Fruit fly (Drosophila melanogaster) whole organism, embryonic: ENCODE measurements around the gene Root.
A peak's percentile ranks its signal among the peaks of the same experiment; 100 is the strongest.

ENCODE experiments used
- ATbp ChIP-seq: fragments of 200-800 bp; sonication (Bioruptor generic); optimal IDR thresholded peaks from 2 replicates; lab custom pipeline; 2017; ENCODE audit warnings: missing biosample characterization, mild to moderate bottlenecking, missing genetic modification characterization, missing genetic modification reagents
- Adf1 ChIP-seq: fragments of 200-800 bp; sonication (Bioruptor generic); IDR thresholded peaks from 2 replicates; pipeline ENCODE4 v1.3.6; 2022; ENCODE audit warnings: missing biosample characterization, missing genetic modification characterization
- BtbVII ChIP-seq: fragments of 200-800 bp; sonication (Bioruptor generic); optimal IDR thresholded peaks from 3 replicates; lab custom pipeline; 2017; ENCODE audit warnings: missing biosample characterization, mild to moderate bottlenecking, missing genetic modification characterization
- CG10321 ChIP-seq: fragments of 200-800 bp; sonication (Bioruptor generic); IDR thresholded peaks from 2 replicates; pipeline ENCODE4 v1.3.6; 2022; ENCODE audit warnings: missing biosample characterization, missing genetic modification characterization
- CG10565 ChIP-seq: fragments of 200-800 bp; sonication (Bioruptor generic); optimal IDR thresholded peaks from 3 replicates; lab custom pipeline; 2016; ENCODE audit warnings: missing biosample characterization, mild to moderate bottlenecking, missing genetic modification characterization
- CG12299 ChIP-seq: fragments of 200-800 bp; sonication (Bioruptor generic); optimal IDR thresholded peaks from 2 replicates; lab custom pipeline; 2018; ENCODE audit warnings: missing biosample characterization, mild to moderate bottlenecking, missing genetic modification characterization
- CG12769 ChIP-seq: fragments of 200-800 bp; sonication (Bioruptor generic); optimal IDR thresholded peaks from 2 replicates; lab custom pipeline; 2019; ENCODE audit warnings: missing biosample characterization, mild to moderate bottlenecking, missing genetic modification characterization, moderate library complexity
- CG13287 ChIP-seq: fragments of 200-800 bp; sonication (Bioruptor generic); IDR thresholded peaks from 2 replicates; pipeline ENCODE4 v1.3.6; 2022; ENCODE audit warnings: missing biosample characterization, missing genetic modification characterization; ENCODE audit not compliant: partially characterized antibody
- CG1529 ChIP-seq: fragments of 200-800 bp; sonication (Bioruptor generic); optimal IDR thresholded peaks from 3 replicates; lab custom pipeline; 2018; ENCODE audit warnings: missing biosample characterization, missing genetic modification characterization
- CG1602 ChIP-seq: fragments of 200-800 bp; sonication (Bioruptor generic); optimal IDR thresholded peaks from 3 replicates; lab custom pipeline; 2016; ENCODE audit warnings: missing biosample characterization, missing genetic modification characterization
- CG17385 ChIP-seq: fragments of 200-800 bp; sonication (Bioruptor generic); optimal IDR thresholded peaks from 3 replicates; lab custom pipeline; 2018; ENCODE audit warnings: missing biosample characterization, mild to moderate bottlenecking, missing genetic modification characterization
- CG2129 ChIP-seq: fragments of 200-800 bp; sonication (Bioruptor generic); IDR thresholded peaks from 2 replicates; pipeline ENCODE4 v1.3.6; 2022; ENCODE audit warnings: missing biosample characterization, missing genetic modification characterization; ENCODE audit not compliant: partially characterized antibody
- CG2875 ChIP-seq: fragments of 200-800 bp; sonication (Bioruptor generic); optimal IDR thresholded peaks from 2 replicates; lab custom pipeline; 2017; ENCODE audit warnings: missing biosample characterization, mild to moderate bottlenecking, missing genetic modification characterization, missing genetic modification reagents
- CG2889 ChIP-seq: fragments of 200-800 bp; sonication (Bioruptor generic); IDR thresholded peaks from 3 replicates; pipeline ENCODE4 v1.3.6; 2022; ENCODE audit warnings: missing biosample characterization, missing genetic modification characterization
- CG3407 ChIP-seq: fragments of 200-800 bp; sonication (Bioruptor generic); optimal IDR thresholded peaks from 2 replicates; lab custom pipeline; 2018; ENCODE audit warnings: missing biosample characterization, mild to moderate bottlenecking, missing genetic modification characterization
- CG6254 ChIP-seq: fragments of 200-800 bp; sonication (Bioruptor generic); optimal IDR thresholded peaks from 3 replicates; lab custom pipeline; 2017; ENCODE audit warnings: mild to moderate bottlenecking, missing biosample characterization, missing genetic modification reagents, missing genetic modification characterization
- CG6765 ChIP-seq: fragments of 200-800 bp; sonication (Bioruptor generic); optimal IDR thresholded peaks from 3 replicates; lab custom pipeline; 2017; ENCODE audit warnings: missing biosample characterization, mild to moderate bottlenecking, missing genetic modification characterization
- CG7271 ChIP-seq: fragments of 200-800 bp; sonication (Bioruptor generic); optimal IDR thresholded peaks from 2 replicates; lab custom pipeline; 2018; ENCODE audit warnings: missing biosample characterization, mild to moderate bottlenecking, missing genetic modification characterization, moderate library complexity
- CG7786 ChIP-seq: fragments of 200-800 bp; sonication (Bioruptor generic); optimal IDR thresholded peaks from 2 replicates; lab custom pipeline; 2016; ENCODE audit warnings: missing biosample characterization, missing genetic modification characterization
- CG7928 ChIP-seq: fragments of 200-800 bp; sonication (Bioruptor generic); optimal IDR thresholded peaks from 2 replicates; lab custom pipeline; 2017; ENCODE audit warnings: missing biosample characterization, mild to moderate bottlenecking, missing genetic modification characterization
- CG8924 ChIP-seq: fragments of 200-800 bp; optimal IDR thresholded peaks from 3 replicates; lab custom pipeline; 2019; ENCODE audit warnings: missing biosample characterization, mild to moderate bottlenecking, missing genetic modification characterization, moderate library complexity
- D19A ChIP-seq: fragments of 200-800 bp; optimal IDR thresholded peaks from 3 replicates; lab custom pipeline; 2019; ENCODE audit warnings: missing biosample characterization, mild to moderate bottlenecking, missing genetic modification characterization, moderate library complexity
- Deaf1 ChIP-seq: fragments of 200-800 bp; optimal IDR thresholded peaks from 3 replicates; lab custom pipeline; 2019; ENCODE audit warnings: missing biosample characterization, mild to moderate bottlenecking, missing genetic modification characterization, moderate library complexity
- Doc2 ChIP-seq: fragments of 200-800 bp; sonication (Bioruptor generic); IDR thresholded peaks from 2 replicates; pipeline ENCODE4 v1.3.6; 2022; ENCODE audit warnings: missing biosample characterization, missing genetic modification characterization
- Ets65A ChIP-seq: fragments of 200-800 bp; sonication (Bioruptor generic); peaks from one replicate; lab custom pipeline; 2016; ENCODE audit warnings: missing biosample characterization, missing genetic modification characterization
- HLH54F ChIP-seq: fragments of 200-800 bp; sonication (Bioruptor generic); optimal IDR thresholded peaks from 3 replicates; lab custom pipeline; 2016; ENCODE audit warnings: missing biosample characterization, missing genetic modification characterization
- Hmx ChIP-seq: fragments of 200-800 bp; sonication (Bioruptor generic); optimal IDR thresholded peaks from 2 replicates; lab custom pipeline; 2016; ENCODE audit warnings: missing biosample characterization, missing genetic modification characterization
- Meics ChIP-seq: fragments of 200-800 bp; sonication (Bioruptor generic); optimal IDR thresholded peaks from 2 replicates; lab custom pipeline; 2017; ENCODE audit warnings: missing biosample characterization, mild to moderate bottlenecking, missing genetic modification characterization
- PHDP ChIP-seq: fragments of 200-800 bp; sonication (Bioruptor generic); optimal IDR thresholded peaks from 3 replicates; lab custom pipeline; 2018; ENCODE audit warnings: missing biosample characterization, mild to moderate bottlenecking, missing genetic modification characterization, moderate library complexity
- Rx ChIP-seq: fragments of 200-800 bp; sonication (Bioruptor generic); IDR thresholded peaks from 2 replicates; pipeline ENCODE4 v1.3.6; 2022; ENCODE audit warnings: missing biosample characterization, missing genetic modification characterization
- Spps ChIP-seq: fragments of 200-800 bp; sonication (Bioruptor generic); optimal IDR thresholded peaks from 2 replicates; lab custom pipeline; 2018; ENCODE audit warnings: missing biosample characterization, mild to moderate bottlenecking, missing genetic modification characterization
- Stat92E ChIP-seq, 3 experiments: fragments of >200 bp in 2 of 3; fragments of 200-800 bp in 1 of 3; sonication (Bioruptor generic) in 1 of 3; optimal IDR thresholded peaks; 2 replicates each; lab custom pipeline; 2017 to 2019; ENCODE audit warnings: missing biosample characterization in 3 of 3, missing genetic modification characterization in 3 of 3, mild to moderate bottlenecking in 1 of 3, moderate library complexity in 1 of 3
- TFAM ChIP-seq: fragments of 200-800 bp; sonication (Bioruptor generic); optimal IDR thresholded peaks from 2 replicates; lab custom pipeline; 2017; ENCODE audit warnings: missing biosample characterization, missing genetic modification characterization, inconsistent platforms
- Usf ChIP-seq: fragments of 200-800 bp; sonication (Bioruptor generic); optimal IDR thresholded peaks from 2 replicates; lab custom pipeline; 2017; ENCODE audit warnings: missing genotype, missing biosample characterization, missing genetic modification characterization
- ase ChIP-seq: fragments of 200-800 bp; sonication (Bioruptor generic); IDR thresholded peaks from 3 replicates; pipeline ENCODE4 v1.3.6; 2022; ENCODE audit warnings: missing biosample characterization, missing genetic modification characterization
- ato ChIP-seq: fragments of 200-800 bp; sonication (Bioruptor generic); IDR thresholded peaks from 2 replicates; pipeline ENCODE4 v1.3.6; 2022; ENCODE audit warnings: missing biosample characterization, missing genetic modification characterization; ENCODE audit not compliant: partially characterized antibody
- az2 ChIP-seq: fragments of 200-800 bp; sonication (Bioruptor generic); optimal IDR thresholded peaks from 3 replicates; lab custom pipeline; 2016; ENCODE audit warnings: missing biosample characterization, missing genetic modification characterization
- bigmax ChIP-seq: fragments of 200-800 bp; sonication (Bioruptor generic); optimal IDR thresholded peaks from 2 replicates; lab custom pipeline; 2018; ENCODE audit warnings: missing biosample characterization, mild to moderate bottlenecking, missing genetic modification characterization
- fu2 ChIP-seq: fragments of 200-800 bp; sonication (Bioruptor generic); optimal IDR thresholded peaks from 2 replicates; lab custom pipeline; 2016; ENCODE audit warnings: missing biosample characterization, missing genetic modification characterization
- gce ChIP-seq: fragments of 200-800 bp; sonication (Bioruptor generic); IDR thresholded peaks from 3 replicates; pipeline ENCODE4 v1.3.6; 2022; ENCODE audit warnings: missing biosample characterization, missing genetic modification characterization
- inv ChIP-seq: fragments of 200-800 bp; sonication (Bioruptor generic); IDR thresholded peaks from 2 replicates; pipeline ENCODE4 v1.3.6; 2022; ENCODE audit warnings: missing biosample characterization, missing genetic modification characterization; ENCODE audit not compliant: partially characterized antibody
- kni ChIP-seq: fragments of 200-800 bp; sonication (Bioruptor generic); optimal IDR thresholded peaks from 3 replicates; lab custom pipeline; 2017; ENCODE audit warnings: mild to moderate bottlenecking, missing biosample characterization, missing genetic modification reagents, missing genetic modification characterization
- luna ChIP-seq: fragments of 200-800 bp; sonication (Bioruptor generic); optimal IDR thresholded peaks from 2 replicates; lab custom pipeline; 2016; ENCODE audit warnings: missing biosample characterization, missing genetic modification characterization
- pan ChIP-seq, 4 experiments: fragments of >200 bp in 3 of 4; fragments of 200-800 bp in 1 of 4; sonication (Bioruptor generic) in 1 of 4; optimal IDR thresholded peaks in 3 of 4; IDR thresholded peaks in 1 of 4; 2 replicates each; pipeline versions ENCODE4 v1.3.6 to Lab custom; 2017 to 2022; ENCODE audit warnings: missing biosample characterization in 2 of 4, missing genetic modification characterization in 2 of 4, mixed read lengths in 1 of 4
- pita ChIP-seq: fragments of 200-800 bp; sonication (Bioruptor generic); optimal IDR thresholded peaks from 2 replicates; lab custom pipeline; 2017; ENCODE audit warnings: missing biosample characterization, mild to moderate bottlenecking, missing genetic modification characterization
- slbo ChIP-seq: fragments of 200-800 bp; sonication (Bioruptor generic); IDR thresholded peaks from 2 replicates; pipeline ENCODE4 v1.3.6; 2022; ENCODE audit warnings: missing biosample characterization, missing genetic modification characterization
- trh ChIP-seq: fragments of 200-800 bp; sonication (Bioruptor generic); optimal IDR thresholded peaks from 2 replicates; lab custom pipeline; 2016; ENCODE audit warnings: missing biosample characterization, missing genetic modification characterization
- twi ChIP-seq: fragments of 200-800 bp; optimal IDR thresholded peaks from 2 replicates; lab custom pipeline; 2019; ENCODE audit warnings: missing biosample characterization, mild to moderate bottlenecking, missing genetic modification characterization, moderate library complexity
- unc-4 ChIP-seq: fragments of 200-800 bp; sonication (Bioruptor generic); IDR thresholded peaks from 2 replicates; pipeline ENCODE4 v1.3.6; 2022; ENCODE audit warnings: missing biosample characterization, missing genetic modification characterization; ENCODE audit not compliant: partially characterized antibody

The Root gene

dm6 chr3R:24163556-24164022 is 50.5 kb downstream of the Root start, which contains the start of gene Apc2 (continued):
- TF ChIP-seq Meics = peak; percentile 63
- no peak for TF ChIP-seq CG2875 (GFP tag; lab: Kevin White, UChicago)
- TF ChIP-seq CG17385 (GFP tag; lab: Kevin White, UChicago) = peak; percentile 54
- TF ChIP-seq az2 (GFP tag; lab: Kevin White, UChicago) = peak; percentile 72
- TF ChIP-seq PHDP = peak; percentile 53
- peak; percentile 82 for TF ChIP-seq slbo (GFP tag; lab: Robert Waterston, UW)
- no peak for TF ChIP-seq Hmx
- no peak for TF ChIP-seq Doc2 (GFP tag; lab: Robert Waterston, UW)
- no peak for TF ChIP-seq kni (GFP tag; lab: Kevin White, UChicago)
- TF ChIP-seq CG1602 (GFP tag; lab: Kevin White, UChicago) = peak; percentile 60
- no peak for TF ChIP-seq CG3407 (GFP tag; lab: Kevin White, UChicago)
- no peak for TF ChIP-seq CG7271
- no peak for TF ChIP-seq ato
- TF ChIP-seq pan (optimal IDR thresholded peaks at IDR 0.05; lab: Kevin White, UChicago) = no peak
- peak in 1 of 2 experiments; percentile 70 for TF ChIP-seq pan (GFP tag; optimal IDR thresholded peaks at IDR 0.05 in 1 of 2, IDR thresholded peaks at IDR 0.05 in 1 of 2)
- TF ChIP-seq twi (tag; lab: Kevin White, UChicago) = peak; percentile 40
- peak; percentile 58 for TF ChIP-seq Rx (GFP tag; lab: Robert Waterston, UW)
- peak; percentile 16 for TF ChIP-seq CG12299
- TF ChIP-seq CG10321 (GFP tag; lab: Robert Waterston, UW) = 0 out of 2 replicates have a peak, but pooled peaks have one; percentile 21
- TF ChIP-seq CG7928 (GFP tag; lab: Kevin White, UChicago) = no peak
- TF ChIP-seq Deaf1 = no peak
- TF ChIP-seq trh = no peak
- TF ChIP-seq gce (GFP tag; lab: Robert Waterston, UW) = 0 out of 3 replicates have a peak, but pooled peaks have one; percentile 8
- TF ChIP-seq CG1529 (GFP tag; lab: Kevin White, UChicago) = no peak
- TF ChIP-seq CG7786 (GFP tag; lab: Kevin White, UChicago) = no peak
- peak; percentile 23 for TF ChIP-seq Spps (tag; lab: Kevin White, UChicago)
- no peak for TF ChIP-seq CG6254 (GFP tag; lab: Kevin White, UChicago)
- TF ChIP-seq CG8924 = peak; percentile 65
- no peak for TF ChIP-seq pita (GFP tag; lab: Kevin White, UChicago)
- TF ChIP-seq Adf1 = no peak
- no peak for TF ChIP-seq TFAM (GFP tag; lab: Kevin White, UChicago)
- peak in 1 of 3 experiments; percentile 24 for TF ChIP-seq Stat92E (GFP tag; optimal IDR thresholded peaks at IDR 0.05; lab: Kevin White, UChicago)
- TF ChIP-seq CG2129 (GFP tag; lab: Robert Waterston, UW) = peak; percentile 40; the same call in 1 of the 2 replicates
- peak; percentile 65 for TF ChIP-seq D19A
- peak; percentile 36 for TF ChIP-seq HLH54F (GFP tag; lab: Kevin White, UChicago)
- TF ChIP-seq fu2 = no peak
- no peak for TF ChIP-seq Usf (GFP tag; lab: Kevin White, UChicago)
- no peak for TF ChIP-seq inv (GFP tag; lab: Robert Waterston, UW)
- TF ChIP-seq ATbp = no peak
- peak; percentile 35; the same call in 2 of the 3 replicates for TF ChIP-seq ase
- TF ChIP-seq Ets65A (GFP tag; lab: Kevin White, UChicago) = peak; percentile 79
- TF ChIP-seq unc-4 = peak; percentile 71; the same call in 1 of the 2 replicates
- TF ChIP-seq CG13287 (GFP tag; lab: Robert Waterston, UW) = peak; percentile 75
- 0 out of 3 replicates have a peak, but pooled peaks have one; percentile 11 for TF ChIP-seq CG2889
- TF ChIP-seq CG10565 (GFP tag; lab: Kevin White, UChicago) = no peak
- TF ChIP-seq bigmax = no peak
- TF ChIP-seq BtbVII (GFP tag; lab: Kevin White, UChicago) = no peak
- no peak for TF ChIP-seq luna (GFP tag; lab: Kevin White, UChicago)
- no peak for TF ChIP-seq CG12769 (tag; lab: Kevin White, UChicago)
- TF ChIP-seq CG6765 = no peak
